Worm (Caenorhabditis elegans) whole organism, early embryonic: Measurements from ENCODE around the gene hpo-15.

ENCODE experiments used
- B0310.2 ChIP-seq: sonication (generic microtip); optimal IDR thresholded peaks from 2 replicates; lab custom pipeline; 2016; ENCODE audit warnings: mild to moderate bottlenecking, missing genetic modification characterization, missing compliant biosample characterization
- F13C5.2 ChIP-seq: sonication (generic microtip); optimal IDR thresholded peaks from 2 replicates; lab custom pipeline; 2017; ENCODE audit warnings: mild to moderate bottlenecking, missing genetic modification characterization, inconsistent platforms, missing compliant biosample characterization
- aly-1 ChIP-seq: sonication (generic microtip); optimal IDR thresholded peaks from 2 replicates; lab custom pipeline; 2016; ENCODE audit warnings: missing genetic modification characterization, missing compliant biosample characterization
- ama-1 ChIP-seq: fragments of 150-350 bp; optimal IDR thresholded peaks from 2 replicates; lab custom pipeline; 2014
- ceh-13 ChIP-seq: fragments of 200-800 bp; sonication (Bioruptor generic); optimal IDR thresholded peaks from 2 replicates; lab custom pipeline; 2018; ENCODE audit warnings: mild to moderate bottlenecking, missing genetic modification characterization, missing compliant biosample characterization
- ceh-36 ChIP-seq: sonication (generic microtip); optimal IDR thresholded peaks from 2 replicates; lab custom pipeline; 2016; ENCODE audit warnings: missing genetic modification characterization, inconsistent platforms, missing compliant biosample characterization
- ets-7 ChIP-seq: sonication (generic microtip); optimal IDR thresholded peaks from 2 replicates; lab custom pipeline; 2016; ENCODE audit warnings: missing genotype, missing genetic modification characterization, missing compliant biosample characterization
- flt-1 ChIP-seq: fragments of 200-800 bp; sonication (Bioruptor generic); IDR thresholded peaks from 2 replicates; pipeline ENCODE4 v1.3.6; 2022; ENCODE audit warnings: missing genetic modification characterization, missing compliant biosample characterization
- hmbx-1 ChIP-seq: sonication (generic microtip); optimal IDR thresholded peaks from 2 replicates; lab custom pipeline; 2016; ENCODE audit warnings: mild to moderate bottlenecking, missing genetic modification characterization, missing compliant biosample characterization
- hmg-4 ChIP-seq: fragments of 200-800 bp; sonication (Bioruptor generic); optimal IDR thresholded peaks from 2 replicates; lab custom pipeline; 2018; ENCODE audit warnings: mild to moderate bottlenecking, missing genetic modification characterization, missing compliant biosample characterization
- hnd-1 ChIP-seq: sonication (generic microtip); optimal IDR thresholded peaks from 2 replicates; lab custom pipeline; 2016; ENCODE audit warnings: missing genetic modification characterization, missing compliant biosample characterization
- pes-1 ChIP-seq: fragments of 200-800 bp; sonication (Bioruptor generic); IDR thresholded peaks from 2 replicates; pipeline ENCODE4 v1.3.6; 2022; ENCODE audit warnings: missing genetic modification reagents, missing genetic modification characterization, missing compliant biosample characterization
- scrt-1 ChIP-seq: fragments of 200-800 bp; sonication (Bioruptor generic); IDR thresholded peaks from 2 replicates; pipeline ENCODE4 v1.3.6; 2022; ENCODE audit warnings: missing genetic modification characterization, missing compliant biosample characterization
- sea-1 ChIP-seq: fragments of 200-800 bp; sonication (Bioruptor generic); conservative IDR thresholded peaks from 2 replicates; pipeline ENCODE4 v1.3.6; 2022; ENCODE audit warnings: missing genetic modification characterization, missing compliant biosample characterization
- tbx-11 ChIP-seq: fragments of 200-800 bp; sonication (Bioruptor generic); IDR thresholded peaks from 2 replicates; pipeline ENCODE4 v1.3.6; 2022; ENCODE audit warnings: missing genetic modification characterization, missing compliant biosample characterization
- tbx-37 ChIP-seq: fragments of 200-800 bp; sonication (Bioruptor generic); conservative IDR thresholded peaks from 2 replicates; pipeline ENCODE4 v1.3.6; 2022; ENCODE audit warnings: missing genetic modification reagents, missing genetic modification characterization, missing compliant biosample characterization
- tra-4 ChIP-seq: sonication (generic microtip); optimal IDR thresholded peaks from 2 replicates; lab custom pipeline; 2017; ENCODE audit warnings: missing genetic modification characterization, missing compliant biosample characterization

The hpo-15 gene

ce11 chrV:5513630-5514378, at the start of gene hpo-15, which contains the start of gene mms-19:
TSS of gene hpo-15 (minus strand) at chrV:5513830.
TSS of gene mms-19 (plus strand) at chrV:5514348.
- no peak for TF ChIP-seq pes-1
- TF ChIP-seq hmbx-1 (tag; lab: Kevin White, UChicago): no peak
- TF ChIP-seq flt-1 (GFP tag; lab: Robert Waterston, UW): no peak
- TF ChIP-seq tbx-11 (GFP tag; lab: Robert Waterston, UW): no peak

ce11 chrV:5559882-5560281, 46.3 kb upstream of the hpo-15 start:
- TF ChIP-seq F13C5.2 (tag; lab: Kevin White, UChicago) (no peak), tbx-37 (no peak), ama-1 (lab: Kevin White, UChicago) (no peak), hnd-1 (tag; lab: Kevin White, UChicago) (no peak), pes-1 (no peak), ceh-36 (no peak), tbx-11 (GFP tag; lab: Robert Waterston, UW) (no peak), aly-1 (tag; lab: Kevin White, UChicago) (no peak), sea-1 (GFP tag; lab: Robert Waterston, UW) (no peak), B0310.2 (tag; lab: Kevin White, UChicago) (no peak), ceh-13 (GFP tag; lab: Kevin White, UChicago) (no peak), scrt-1 (GFP tag; lab: Robert Waterston, UW) (no peak), ets-7 (no peak), hmg-4 (GFP tag; lab: Kevin White, UChicago) (no peak), flt-1 (GFP tag; lab: Robert Waterston, UW) (no peak), tra-4 (tag; lab: Kevin White, UChicago) (no peak), hmbx-1 (tag; lab: Kevin White, UChicago) (no peak)

- TF ChIP-seq ceh-36 (no peak), pes-1 (no peak), B0310.2 (tag; lab: Kevin White, UChicago) (no peak), ama-1 (lab: Kevin White, UChicago) (no peak), tbx-37 (no peak), aly-1 (tag; lab: Kevin White, UChicago) (no peak), sea-1 (GFP tag; lab: Robert Waterston, UW) (no peak), tbx-11 (GFP tag; lab: Robert Waterston, UW) (no peak), F13C5.2 (tag; lab: Kevin White, UChicago) (no peak), ceh-13 (GFP tag; lab: Kevin White, UChicago) (no peak), scrt-1 (GFP tag; lab: Robert Waterston, UW) (no peak), tra-4 (tag; lab: Kevin White, UChicago) (no peak), hmbx-1 (tag; lab: Kevin White, UChicago) (no peak), ets-7 (no peak), hnd-1 (tag; lab: Kevin White, UChicago) (no peak), hmg-4 (GFP tag; lab: Kevin White, UChicago) (no peak), flt-1 (GFP tag; lab: Robert Waterston, UW) (no peak)
Observed at ce11 chrV:5558590-5558989, 45.0 kb upstream of the hpo-15 start, which contains the start of gene glb-5. TSS of gene glb-5 (plus strand) at chrV:5558890.

ce11 chrV:5548497-5548896, 34.9 kb upstream of the hpo-15 start:
- no peak for TF ChIP-seq hmg-4 (GFP tag; lab: Kevin White, UChicago)
- TF ChIP-seq ama-1 (lab: Kevin White, UChicago): no peak
- TF ChIP-seq tbx-11 (GFP tag; lab: Robert Waterston, UW): no peak
- TF ChIP-seq F13C5.2 (tag; lab: Kevin White, UChicago): no peak
- TF ChIP-seq scrt-1 (GFP tag; lab: Robert Waterston, UW): no peak
- TF ChIP-seq tra-4 (tag; lab: Kevin White, UChicago): no peak
- no peak for TF ChIP-seq tbx-37

- TF ChIP-seq ceh-13 (GFP tag; lab: Kevin White, UChicago): no peak
- TF ChIP-seq scrt-1 (GFP tag; lab: Robert Waterston, UW): no peak
- no peak for TF ChIP-seq flt-1 (GFP tag; lab: Robert Waterston, UW)
- no peak for TF ChIP-seq tbx-37
- TF ChIP-seq pes-1: no peak
- TF ChIP-seq ets-7: no peak
- TF ChIP-seq B0310.2 (tag; lab: Kevin White, UChicago): no peak
- no peak for TF ChIP-seq hmbx-1 (tag; lab: Kevin White, UChicago)
- no peak for TF ChIP-seq sea-1 (GFP tag; lab: Robert Waterston, UW)
- TF ChIP-seq aly-1 (tag; lab: Kevin White, UChicago): no peak
Observed at ce11 chrV:5548051-5548450, 34.4 kb upstream of the hpo-15 start, which contains the start of gene ugt-48. TSS of gene ugt-48 (minus strand) at chrV:5548062.

- TF ChIP-seq ceh-13 (GFP tag; lab: Kevin White, UChicago): no peak
- no peak for TF ChIP-seq ets-7
Observed at ce11 chrV:5538500-5538899, 24.9 kb upstream of the hpo-15 start, which contains the start of gene cft-1. TSS of gene cft-1 (plus strand) at chrV:5538800.

ce11 chrV:5536240-5536811, 22.7 kb upstream of the hpo-15 start, which contains the start of the genes cox-16 and syp-2:
TSS of gene cox-16 (minus strand) at chrV:5536243.
TSS of gene syp-2 (plus strand) at chrV:5536487.
- TF ChIP-seq hmg-4 (GFP tag; lab: Kevin White, UChicago) (no peak), F13C5.2 (tag; lab: Kevin White, UChicago) (no peak), aly-1 (tag; lab: Kevin White, UChicago) (no peak), B0310.2 (tag; lab: Kevin White, UChicago) (no peak)
